Worm (Caenorhabditis elegans) whole organism, young adult: ENCODE data around the gene cnnm-1.

Source experiments
- B0035.1 ChIP-seq: sonication (generic microtip); optimal IDR thresholded peaks from 2 replicates; lab custom pipeline; 2016; ENCODE audit warnings: missing genetic modification characterization, mild to moderate bottlenecking, missing compliant biosample characterization, missing genotype, missing genetic modification reagents
- B0261.1 ChIP-seq: sonication (generic microtip); optimal IDR thresholded peaks from 2 replicates; lab custom pipeline; 2016; ENCODE audit warnings: mild to moderate bottlenecking, missing genetic modification characterization, moderate library complexity, missing compliant biosample characterization
- B0336.3 ChIP-seq: fragments of 200-800 bp; sonication (Bioruptor generic); IDR thresholded peaks from 2 replicates; pipeline ENCODE4 v1.3.6; 2022; ENCODE audit warnings: missing genetic modification characterization, missing compliant biosample characterization
- F10E7.11 ChIP-seq: sonication (generic microtip); optimal IDR thresholded peaks from 2 replicates; lab custom pipeline; 2017; ENCODE audit warnings: mild to moderate bottlenecking, missing genetic modification characterization, moderate library complexity, missing compliant biosample characterization
- F33H1.4 ChIP-seq: fragments of 200-800 bp; sonication (Bioruptor generic); IDR thresholded peaks from 2 replicates; pipeline ENCODE4 v1.3.6; 2022; ENCODE audit warnings: missing genetic modification reagents, missing genetic modification characterization, missing compliant biosample characterization
- F37B4.10 ChIP-seq: fragments of 200-800 bp; sonication (Bioruptor generic); IDR thresholded peaks from 2 replicates; pipeline ENCODE4 v1.3.6; 2022; ENCODE audit warnings: missing genetic modification characterization, missing compliant biosample characterization
- F39B2.1 ChIP-seq: fragments of 200-800 bp; sonication (Bioruptor generic); IDR thresholded peaks from 2 replicates; pipeline ENCODE4 v1.3.6; 2022; ENCODE audit warnings: missing genetic modification reagents, missing genetic modification characterization, missing compliant biosample characterization
- F49E8.2 ChIP-seq: sonication (generic microtip); optimal IDR thresholded peaks from 3 replicates; lab custom pipeline; 2017; ENCODE audit warnings: missing genetic modification characterization, mild to moderate bottlenecking, missing compliant biosample characterization, antibody characterized with exemption, moderate library complexity; ENCODE audit not compliant: insufficient read depth
- F55B11.4 ChIP-seq: sonication (generic microtip); optimal IDR thresholded peaks from 2 replicates; lab custom pipeline; 2016; ENCODE audit warnings: missing compliant biosample characterization, missing genetic modification characterization, borderline replicate concordance; ENCODE audit not compliant: insufficient read depth
- K11D2.4 ChIP-seq: fragments of 200-800 bp; sonication (Bioruptor generic); IDR thresholded peaks from 2 replicates; pipeline ENCODE4 v1.3.6; 2022; ENCODE audit warnings: missing genetic modification reagents, missing genetic modification characterization, missing compliant biosample characterization
- K12H6.12 ChIP-seq: fragments of 200-800 bp; sonication (Bioruptor generic); optimal IDR thresholded peaks from 2 replicates; lab custom pipeline; 2018; ENCODE audit warnings: mild to moderate bottlenecking, missing genetic modification characterization, missing compliant biosample characterization
- Y53F4B.3 ChIP-seq: fragments of 200-800 bp; sonication (Bioruptor generic); IDR thresholded peaks from 2 replicates; pipeline ENCODE4 v1.3.6; 2022; ENCODE audit warnings: missing genetic modification reagents, missing genetic modification characterization, missing compliant biosample characterization
- Y56A3A.18 ChIP-seq: fragments of 200-800 bp; sonication (Bioruptor generic); IDR thresholded peaks from 2 replicates; pipeline ENCODE4 v1.3.6; 2022; ENCODE audit warnings: missing genetic modification reagents, missing genetic modification characterization, missing compliant biosample characterization
- Y67H2A.10 ChIP-seq: fragments of 200-800 bp; sonication (Bioruptor generic); conservative IDR thresholded peaks from 2 replicates; pipeline ENCODE4 v1.3.6; 2022; ENCODE audit warnings: missing genetic modification reagents, missing genetic modification characterization, missing compliant biosample characterization
- akir-1 ChIP-seq: fragments of 200-800 bp; sonication (Bioruptor generic); optimal IDR thresholded peaks from 2 replicates; lab custom pipeline; 2018; ENCODE audit warnings: mild to moderate bottlenecking, missing genetic modification characterization, moderate library complexity, missing compliant biosample characterization
- aptf-3 ChIP-seq: fragments of 200-800 bp; sonication (Bioruptor generic); IDR thresholded peaks from 2 replicates; pipeline ENCODE4 v1.3.6; 2022; ENCODE audit warnings: missing genetic modification characterization, missing compliant biosample characterization
- attf-5 ChIP-seq: fragments of 200-800 bp; sonication (Bioruptor generic); optimal IDR thresholded peaks from 2 replicates; lab custom pipeline; 2018; ENCODE audit warnings: mild to moderate bottlenecking, missing genetic modification characterization, missing compliant biosample characterization
- ccch-3 ChIP-seq: fragments of 200-800 bp; sonication (Bioruptor generic); optimal IDR thresholded peaks from 2 replicates; lab custom pipeline; 2018; ENCODE audit warnings: mild to moderate bottlenecking, missing genetic modification characterization, missing compliant biosample characterization
- ceh-40 ChIP-seq: fragments of 200-800 bp; sonication (Bioruptor generic); IDR thresholded peaks from 2 replicates; pipeline ENCODE4 v1.3.6; 2022; ENCODE audit warnings: missing genetic modification characterization, missing compliant biosample characterization
- ceh-79 ChIP-seq: sonication (generic microtip); optimal IDR thresholded peaks from 2 replicates; lab custom pipeline; 2017; ENCODE audit warnings: mild to moderate bottlenecking, missing genetic modification characterization, missing compliant biosample characterization
- ceh-91 ChIP-seq: fragments of 200-800 bp; sonication (Bioruptor generic); IDR thresholded peaks from 2 replicates; pipeline ENCODE4 v1.3.6; 2022; ENCODE audit warnings: missing genetic modification reagents, missing genetic modification characterization, missing compliant biosample characterization
- chd-7 ChIP-seq: sonication (generic microtip); optimal IDR thresholded peaks from 2 replicates; lab custom pipeline; 2016; ENCODE audit warnings: mild to moderate bottlenecking, missing genetic modification characterization, moderate library complexity, missing compliant biosample characterization
- dpff-1 ChIP-seq: sonication (generic microtip); optimal IDR thresholded peaks from 2 replicates; lab custom pipeline; 2017; ENCODE audit warnings: mild to moderate bottlenecking, missing genetic modification characterization, missing compliant biosample characterization
- egl-18 ChIP-seq: fragments of 200-800 bp; sonication (Bioruptor generic); IDR thresholded peaks from 2 replicates; pipeline ENCODE4 v1.3.6; 2022; ENCODE audit warnings: missing genetic modification reagents, missing genetic modification characterization, missing compliant biosample characterization
- egrh-3 ChIP-seq: fragments of 200-800 bp; sonication (Bioruptor generic); IDR thresholded peaks from 2 replicates; pipeline ENCODE4 v1.3.6; 2022; ENCODE audit warnings: missing genetic modification reagents, missing genetic modification characterization, missing compliant biosample characterization
- ekl-4 ChIP-seq: fragments of 200-800 bp; sonication (Bioruptor generic); IDR thresholded peaks from 2 replicates; pipeline ENCODE4 v1.3.6; 2022; ENCODE audit warnings: missing genetic modification reagents, missing genetic modification characterization, missing compliant biosample characterization
- ets-4 ChIP-seq: fragments of 200-800 bp; sonication (Bioruptor generic); optimal IDR thresholded peaks from 2 replicates; lab custom pipeline; 2018; ENCODE audit warnings: mild to moderate bottlenecking, missing genetic modification characterization, missing compliant biosample characterization
- him-1 ChIP-seq: sonication (generic microtip); optimal IDR thresholded peaks from 2 replicates; lab custom pipeline; 2016; ENCODE audit warnings: missing genotype, missing genetic modification reagents, missing genetic modification characterization, missing compliant biosample characterization
- hlh-12 ChIP-seq: sonication (generic microtip); optimal IDR thresholded peaks from 2 replicates; lab custom pipeline; 2016; ENCODE audit warnings: missing genetic modification characterization, missing compliant biosample characterization
- hmg-20 ChIP-seq: fragments of 200-800 bp; sonication (Bioruptor generic); IDR thresholded peaks from 2 replicates; pipeline ENCODE4 v1.3.6; 2022; ENCODE audit warnings: missing genetic modification reagents, missing genetic modification characterization, missing compliant biosample characterization
- hrde-1 ChIP-seq: sonication (generic microtip); optimal IDR thresholded peaks from 2 replicates; lab custom pipeline; 2016; ENCODE audit warnings: missing genetic modification characterization, mild to moderate bottlenecking, missing compliant biosample characterization, moderate library complexity, missing genotype, missing genetic modification reagents, borderline replicate concordance
- lag-1 ChIP-seq: fragments of 200-800 bp; sonication (Bioruptor generic); IDR thresholded peaks from 2 replicates; pipeline ENCODE4 v1.3.6; 2022; ENCODE audit warnings: missing genetic modification reagents, missing genetic modification characterization, missing compliant biosample characterization
- let-526 ChIP-seq: fragments of 200-800 bp; sonication (Bioruptor generic); IDR thresholded peaks from 2 replicates; pipeline ENCODE4 v1.3.6; 2022; ENCODE audit warnings: missing genetic modification reagents, missing genetic modification characterization, missing compliant biosample characterization
- lir-1 ChIP-seq: fragments of 200-800 bp; sonication (Bioruptor generic); conservative IDR thresholded peaks from 2 replicates; pipeline ENCODE4 v1.3.6; 2022; ENCODE audit warnings: missing genetic modification reagents, missing genetic modification characterization, missing compliant biosample characterization
- madf-8 ChIP-seq: fragments of 200-800 bp; sonication (Bioruptor generic); conservative IDR thresholded peaks from 2 replicates; pipeline ENCODE4 v1.3.6; 2022; ENCODE audit warnings: missing genetic modification reagents, missing genetic modification characterization, missing compliant biosample characterization
- mes-4 ChIP-seq: sonication (generic microtip); optimal IDR thresholded peaks from 2 replicates; lab custom pipeline; 2016; ENCODE audit warnings: missing genotype, missing genetic modification characterization, missing compliant biosample characterization
- mxl-1 ChIP-seq: sonication (generic microtip); optimal IDR thresholded peaks from 2 replicates; lab custom pipeline; 2016; ENCODE audit warnings: missing genetic modification characterization, missing compliant biosample characterization
- nhr-179 ChIP-seq: sonication (generic microtip); optimal IDR thresholded peaks from 2 replicates; lab custom pipeline; 2016; ENCODE audit warnings: mild to moderate bottlenecking, missing genetic modification characterization, missing compliant biosample characterization
- nhr-80 ChIP-seq: sonication (generic microtip); optimal IDR thresholded peaks from 2 replicates; lab custom pipeline; 2016; ENCODE audit warnings: missing genetic modification characterization, missing compliant biosample characterization
- nhr-90 ChIP-seq: sonication (generic microtip); optimal IDR thresholded peaks from 2 replicates; lab custom pipeline; 2016; ENCODE audit warnings: missing genotype, mild to moderate bottlenecking, missing genetic modification characterization, missing compliant biosample characterization
- pbrm-1 ChIP-seq: fragments of 200-800 bp; sonication (Bioruptor generic); IDR thresholded peaks from 2 replicates; pipeline ENCODE4 v1.3.6; 2022; ENCODE audit warnings: missing genetic modification reagents, missing genetic modification characterization, missing compliant biosample characterization
- pha-4 ChIP-seq: fragments of 150-350 bp; sonication (generic microtip); optimal IDR thresholded peaks from 2 replicates; lab custom pipeline; 2014; ENCODE audit warnings: missing biosample characterization, missing genetic modification reagents, missing genetic modification characterization
- sdz-38 ChIP-seq: sonication (generic microtip); optimal IDR thresholded peaks from 2 replicates; lab custom pipeline; 2016; ENCODE audit warnings: missing genotype, missing genetic modification characterization, missing compliant biosample characterization
- sptf-2 ChIP-seq: fragments of 200-800 bp; sonication (Bioruptor generic); optimal IDR thresholded peaks from 2 replicates; lab custom pipeline; 2018; ENCODE audit warnings: mild to moderate bottlenecking, missing genetic modification characterization, missing compliant biosample characterization
- tlf-1 ChIP-seq: fragments of 200-800 bp; sonication (Bioruptor generic); optimal IDR thresholded peaks from 2 replicates; lab custom pipeline; 2018; ENCODE audit warnings: mild to moderate bottlenecking, missing genetic modification characterization, missing compliant biosample characterization
- unc-130 ChIP-seq: sonication (generic microtip); optimal IDR thresholded peaks from 2 replicates; lab custom pipeline; 2016; ENCODE audit warnings: missing genetic modification reagents, missing genetic modification characterization, missing compliant biosample characterization
- unc-62 ChIP-seq: fragments of 150-350 bp; optimal IDR thresholded peaks from 2 replicates; lab custom pipeline; 2014; ENCODE audit warnings: missing biosample characterization, missing genetic modification reagents, missing genetic modification characterization
- ztf-22 ChIP-seq: fragments of 200-800 bp; sonication (Bioruptor generic); optimal IDR thresholded peaks from 2 replicates; lab custom pipeline; 2018; ENCODE audit warnings: mild to moderate bottlenecking, missing genetic modification characterization, moderate library complexity, missing compliant biosample characterization
- ztf-25 ChIP-seq: fragments of 200-800 bp; sonication (Bioruptor generic); IDR thresholded peaks from 2 replicates; pipeline ENCODE4 v1.3.6; 2022; ENCODE audit warnings: missing genetic modification reagents, missing genetic modification characterization, missing compliant biosample characterization

cnnm-1 gene

DNA sequence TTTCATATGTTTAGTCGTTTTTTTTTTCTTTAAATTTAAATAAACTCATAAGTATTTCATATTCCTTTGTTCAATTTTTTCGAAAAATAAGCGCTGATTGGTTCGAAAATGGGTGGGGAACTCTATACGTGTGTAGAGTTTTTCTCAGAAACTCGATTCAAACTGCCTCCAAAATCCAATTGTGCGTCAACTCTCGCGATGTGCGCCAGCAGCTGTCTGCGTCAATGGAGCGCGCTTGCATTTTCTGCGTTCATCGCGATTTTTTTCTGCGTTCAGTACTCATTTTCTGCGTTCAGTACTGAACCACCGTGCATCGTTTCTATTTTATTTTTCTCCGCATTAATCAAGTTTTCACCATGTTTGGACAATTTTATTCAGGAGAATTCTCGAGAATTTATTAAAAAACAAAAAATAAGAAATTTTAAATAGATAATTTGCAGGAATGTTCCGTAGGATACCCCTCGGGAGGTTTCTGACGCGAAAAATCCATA is 43.1 kb upstream of the cnnm-1 start, which contains the start of gene eelo-2 (continued):
- TF ChIP-seq aptf-3 (GFP tag; lab: Robert Waterston, UW) (no peak), B0261.1 (tag; lab: Kevin White, UChicago) (peak; percentile 34), pbrm-1 (GFP tag; lab: Robert Waterston, UW) (peak; percentile 99), pha-4 (tag; lab: Kevin White, UChicago) (peak; percentile 79), F37B4.10 (GFP tag; lab: Robert Waterston, UW) (no peak), B0336.3 (peak; percentile 99), Y53F4B.3 (GFP tag; lab: Robert Waterston, UW) (no peak), ets-4 (GFP tag; lab: Kevin White, UChicago) (peak; percentile 72), hrde-1 (tag; lab: Kevin White, UChicago) (peak; percentile 66), ztf-25 (GFP tag; lab: Robert Waterston, UW) (no peak), akir-1 (GFP tag; lab: Kevin White, UChicago) (peak; percentile 78), lir-1 (GFP tag; lab: Robert Waterston, UW) (peak; percentile 95), F10E7.11 (tag; lab: Kevin White, UChicago) (peak; percentile 12), chd-7 (tag; lab: Kevin White, UChicago) (peak; percentile 86), ceh-40 (GFP tag; lab: Robert Waterston, UW) (no peak), let-526 (GFP tag; lab: Robert Waterston, UW) (peak; percentile 95), mes-4 (tag; lab: Kevin White, UChicago) (peak; percentile 14), dpff-1 (tag; lab: Kevin White, UChicago) (no peak), ztf-22 (GFP tag; lab: Kevin White, UChicago) (peak; percentile 85), attf-5 (GFP tag; lab: Kevin White, UChicago) (peak; percentile 99), ccch-3 (GFP tag; lab: Kevin White, UChicago) (peak; percentile 51), nhr-179 (no peak), Y67H2A.10 (GFP tag; lab: Robert Waterston, UW) (0 out of 2 replicates have a peak, but pooled peaks have one; percentile 48), F33H1.4 (GFP tag; lab: Robert Waterston, UW) (peak; percentile 80), unc-62 (GFP tag; lab: Kevin White, UChicago) (peak; percentile 60), hlh-12 (tag; lab: Kevin White, UChicago) (no peak), ceh-91 (GFP tag; lab: Robert Waterston, UW) (peak; percentile 91), nhr-80 (tag; lab: Kevin White, UChicago) (peak; percentile 89), B0035.1 (tag; lab: Kevin White, UChicago) (peak; percentile 69), F39B2.1 (GFP tag; lab: Robert Waterston, UW) (peak; percentile 86), F55B11.4 (tag; lab: Kevin White, UChicago) (no peak), sdz-38 (tag; lab: Kevin White, UChicago) (no peak), mxl-1 (tag; lab: Kevin White, UChicago) (no peak), hmg-20 (peak; percentile 94), him-1 (tag; lab: Kevin White, UChicago) (peak; percentile 73), K11D2.4 (GFP tag; lab: Robert Waterston, UW) (peak; percentile 96), madf-8 (GFP tag; lab: Robert Waterston, UW) (peak; percentile 75), sptf-2 (GFP tag; lab: Kevin White, UChicago) (no peak), K12H6.12 (tag; lab: Kevin White, UChicago) (peak; percentile 93), ekl-4 (GFP tag; lab: Robert Waterston, UW) (peak; percentile 97), tlf-1 (GFP tag; lab: Kevin White, UChicago) (peak; percentile 98), F49E8.2 (tag; lab: Kevin White, UChicago) (peak; percentile 86), egrh-3 (GFP tag; lab: Robert Waterston, UW) (peak; percentile 62), Y56A3A.18 (GFP tag; lab: Robert Waterston, UW) (peak; percentile 96), lag-1 (peak; percentile 81; the same call in 1 of the 2 replicates), unc-130 (peak; percentile 81), ceh-79 (tag; lab: Kevin White, UChicago) (no peak), egl-18 (GFP tag; lab: Robert Waterston, UW) (peak; percentile 95), nhr-90 (tag; lab: Kevin White, UChicago) (peak; percentile 57)
